Fruit fly (Drosophila melanogaster) whole organism, prepupa: Measurements from ENCODE around the gene CG31463.

Experiments
- CG10631 ChIP-seq: fragments of 200-800 bp; sonication (Bioruptor generic); optimal IDR thresholded peaks from 2 replicates; lab custom pipeline; 2016; ENCODE audit warnings: missing biosample characterization, missing genetic modification characterization
- CG11294 ChIP-seq: fragments of 200-800 bp; sonication (Bioruptor generic); IDR thresholded peaks from 2 replicates; pipeline ENCODE4 v1.3.6; 2022; ENCODE audit warnings: missing biosample characterization, missing genetic modification characterization
- CG11762 ChIP-seq: fragments of 200-800 bp; sonication (Bioruptor generic); optimal IDR thresholded peaks from 3 replicates; lab custom pipeline; 2016; ENCODE audit warnings: missing biosample characterization, missing genetic modification characterization; ENCODE audit not compliant: insufficient read depth
- CG11902 ChIP-seq: fragments of 200-800 bp; sonication (Bioruptor generic); optimal IDR thresholded peaks from 3 replicates; lab custom pipeline; 2016; ENCODE audit warnings: missing biosample characterization, missing genetic modification characterization
- CG15336 ChIP-seq: fragments of 200-800 bp; sonication (Bioruptor generic); IDR thresholded peaks from 2 replicates; pipeline ENCODE4 v1.3.6; 2022; ENCODE audit warnings: missing biosample characterization, missing genetic modification characterization
- CG1621 ChIP-seq: fragments of 200-800 bp; sonication (Bioruptor generic); optimal IDR thresholded peaks from 3 replicates; lab custom pipeline; 2018; ENCODE audit warnings: missing biosample characterization, mild to moderate bottlenecking, missing genetic modification characterization
- CG31627 ChIP-seq: fragments of 200-800 bp; sonication (Bioruptor generic); optimal IDR thresholded peaks from 3 replicates; lab custom pipeline; 2016; ENCODE audit warnings: missing biosample characterization, missing genetic modification characterization
- CG32006 ChIP-seq: fragments of 200-800 bp; sonication (Bioruptor generic); optimal IDR thresholded peaks from 3 replicates; lab custom pipeline; 2017; ENCODE audit warnings: missing biosample characterization, mild to moderate bottlenecking, missing genetic modification characterization
- CG3919 ChIP-seq: fragments of 200-800 bp; sonication (Bioruptor generic); optimal IDR thresholded peaks from 3 replicates; lab custom pipeline; 2016; ENCODE audit warnings: missing biosample characterization, missing genetic modification characterization
- CG6163 ChIP-seq: fragments of 200-800 bp; sonication (Bioruptor generic); IDR thresholded peaks from 3 replicates; pipeline ENCODE4 v1.3.6; 2022; ENCODE audit warnings: missing biosample characterization, missing genetic modification characterization
- CG6276 ChIP-seq: fragments of 200-800 bp; sonication (Bioruptor generic); optimal IDR thresholded peaks from 2 replicates; lab custom pipeline; 2017; ENCODE audit warnings: missing biosample characterization, mild to moderate bottlenecking, missing genetic modification characterization
- CG6792 ChIP-seq: fragments of 200-800 bp; sonication (Bioruptor generic); optimal IDR thresholded peaks from 3 replicates; lab custom pipeline; 2016; ENCODE audit warnings: missing biosample characterization, missing genetic modification characterization
- CG6808 ChIP-seq: fragments of 200-800 bp; sonication (Bioruptor generic); optimal IDR thresholded peaks from 3 replicates; lab custom pipeline; 2017; ENCODE audit warnings: missing biosample characterization, missing genetic modification characterization, mild to moderate bottlenecking, moderate library complexity, missing genetic modification reagents
- CG8119 ChIP-seq: fragments of 200-800 bp; sonication (Bioruptor generic); IDR thresholded peaks from 3 replicates; pipeline ENCODE4 v1.3.6; 2022; ENCODE audit warnings: missing biosample characterization, missing genetic modification characterization
- CG8319 ChIP-seq: fragments of 200-800 bp; sonication (Bioruptor generic); optimal IDR thresholded peaks from 3 replicates; lab custom pipeline; 2016; ENCODE audit warnings: missing biosample characterization, missing genetic modification characterization
- CG9139 ChIP-seq: fragments of 200-800 bp; sonication (Bioruptor generic); optimal IDR thresholded peaks from 3 replicates; lab custom pipeline; 2017; ENCODE audit warnings: missing biosample characterization, mild to moderate bottlenecking, missing genetic modification characterization
- Eip75B ChIP-seq: fragments of 200-800 bp; sonication (Bioruptor generic); optimal IDR thresholded peaks from 3 replicates; lab custom pipeline; 2016; ENCODE audit warnings: missing biosample characterization, missing genetic modification characterization
- Eip78C ChIP-seq: fragments of 200-800 bp; sonication (Bioruptor generic); peaks from one replicate; lab custom pipeline; 2016; ENCODE audit warnings: missing biosample characterization, missing genetic modification characterization
- Ets96B ChIP-seq: fragments of 200-800 bp; optimal IDR thresholded peaks from 2 replicates; lab custom pipeline; 2019; ENCODE audit warnings: missing biosample characterization, mild to moderate bottlenecking, missing genetic modification characterization, moderate library complexity
- Hr39 ChIP-seq: fragments of 200-800 bp; sonication (Bioruptor generic); optimal IDR thresholded peaks from 2 replicates; lab custom pipeline; 2016; ENCODE audit warnings: missing biosample characterization, missing genetic modification characterization
- Hr4 ChIP-seq: fragments of 200-800 bp; sonication (Bioruptor generic); optimal IDR thresholded peaks from 3 replicates; lab custom pipeline; 2016; ENCODE audit warnings: missing biosample characterization, missing genetic modification characterization
- Lpt ChIP-seq: fragments of 200-800 bp; sonication (Bioruptor generic); optimal IDR thresholded peaks from 3 replicates; lab custom pipeline; 2016; ENCODE audit warnings: missing biosample characterization, missing genetic modification characterization
- OdsH ChIP-seq: fragments of 200-800 bp; sonication (Bioruptor generic); optimal IDR thresholded peaks from 3 replicates; lab custom pipeline; 2016; ENCODE audit warnings: missing biosample characterization, missing genetic modification characterization
- Smox ChIP-seq: fragments of 200-800 bp; sonication (Bioruptor generic); optimal IDR thresholded peaks from 3 replicates; lab custom pipeline; 2016; ENCODE audit warnings: missing biosample characterization, missing genetic modification characterization
- Sox102F ChIP-seq: fragments of 200-800 bp; sonication (Bioruptor generic); optimal IDR thresholded peaks from 2 replicates; lab custom pipeline; 2016; ENCODE audit warnings: missing biosample characterization, mild to moderate bottlenecking, missing genetic modification characterization
- Sox15 ChIP-seq: fragments of 200-800 bp; sonication (Bioruptor generic); optimal IDR thresholded peaks from 3 replicates; lab custom pipeline; 2016; ENCODE audit warnings: missing biosample characterization, missing genetic modification characterization
- acj6 ChIP-seq: fragments of 200-800 bp; sonication (Bioruptor generic); optimal IDR thresholded peaks from 3 replicates; lab custom pipeline; 2016; ENCODE audit warnings: missing biosample characterization, missing genetic modification characterization
- cyc ChIP-seq: fragments of 200-800 bp; sonication (Bioruptor generic); optimal IDR thresholded peaks from 3 replicates; lab custom pipeline; 2016; ENCODE audit warnings: missing biosample characterization, missing genetic modification characterization
- dac ChIP-seq: fragments of 200-800 bp; sonication (Bioruptor generic); optimal IDR thresholded peaks from 2 replicates; lab custom pipeline; 2017; ENCODE audit warnings: missing biosample characterization, mild to moderate bottlenecking, missing genetic modification characterization
- dsx ChIP-seq: fragments of 200-800 bp; optimal IDR thresholded peaks from 3 replicates; lab custom pipeline; 2019; ENCODE audit warnings: missing biosample characterization, mild to moderate bottlenecking, missing genetic modification characterization, moderate library complexity; ENCODE audit not compliant: poor library complexity, severe bottlenecking
- esn ChIP-seq: fragments of 200-800 bp; sonication (Bioruptor generic); optimal IDR thresholded peaks from 2 replicates; lab custom pipeline; 2016; ENCODE audit warnings: missing biosample characterization, mild to moderate bottlenecking, missing genetic modification characterization, moderate library complexity
- fd85E ChIP-seq: fragments of 200-800 bp; sonication (Bioruptor generic); optimal IDR thresholded peaks from 3 replicates; lab custom pipeline; 2016; ENCODE audit warnings: missing biosample characterization, missing genetic modification characterization
- lz ChIP-seq: fragments of 200-800 bp; sonication (Bioruptor generic); optimal IDR thresholded peaks from 3 replicates; lab custom pipeline; 2016; ENCODE audit warnings: missing biosample characterization, missing genetic modification characterization
- net ChIP-seq: fragments of 200-800 bp; sonication (Bioruptor generic); optimal IDR thresholded peaks from 3 replicates; lab custom pipeline; 2016; ENCODE audit warnings: missing biosample characterization, missing genetic modification characterization
- salr ChIP-seq, 2 experiments: fragments of 200-800 bp; sonication (Bioruptor generic); optimal IDR thresholded peaks; 3 replicates each; lab custom pipeline; 2016 to 2018; ENCODE audit warnings: missing biosample characterization in 2 of 2, missing genetic modification characterization in 2 of 2, mild to moderate bottlenecking in 1 of 2
- spab ChIP-seq: fragments of 200-800 bp; sonication (Bioruptor generic); optimal IDR thresholded peaks from 2 replicates; lab custom pipeline; 2017; ENCODE audit warnings: missing biosample characterization, mild to moderate bottlenecking, missing genetic modification characterization, missing genetic modification reagents
- ss ChIP-seq, 2 experiments: fragments of 200-800 bp; sonication (Bioruptor generic); optimal IDR thresholded peaks; 2 replicates in 1 of 2; 3 replicates in 1 of 2; lab custom pipeline; 2017 to 2018; ENCODE audit warnings: mild to moderate bottlenecking in 2 of 2, missing biosample characterization in 2 of 2, missing genetic modification characterization in 2 of 2, moderate library complexity in 1 of 2
- svp ChIP-seq: fragments of 200-800 bp; sonication (Bioruptor generic); peaks from one replicate; lab custom pipeline; 2016; ENCODE audit warnings: missing biosample characterization, missing genetic modification characterization
- topi ChIP-seq: fragments of 200-800 bp; sonication (Bioruptor generic); optimal IDR thresholded peaks from 3 replicates; lab custom pipeline; 2016; ENCODE audit warnings: missing biosample characterization, missing genetic modification characterization

Gene CG31463

dm6 chr3R:8272573-8273165 is 19.5 kb upstream of the CG31463 start (continued):
- peak; percentile 75 for TF ChIP-seq Sox102F
- no peak for TF ChIP-seq spab (GFP tag; lab: Kevin White, UChicago)
- TF ChIP-seq Hr4 (GFP tag; lab: Kevin White, UChicago) = no peak
- no peak for TF ChIP-seq CG1621 (tag; lab: Kevin White, UChicago)
- TF ChIP-seq fd85E (GFP tag; lab: Kevin White, UChicago) = no peak
- no peak for TF ChIP-seq acj6 (GFP tag; lab: Kevin White, UChicago)
- TF ChIP-seq CG15336 = no peak
- no peak for TF ChIP-seq CG10631
- peak; percentile 65 for TF ChIP-seq lz
- peak; percentile 74 for TF ChIP-seq cyc (GFP tag; lab: Kevin White, UChicago)
- no peak for TF ChIP-seq CG11902
- no peak for TF ChIP-seq salr (GFP tag; optimal IDR thresholded peaks at IDR 0.05; lab: Kevin White, UChicago)
- TF ChIP-seq CG11762 (GFP tag; lab: Kevin White, UChicago) = no peak
- TF ChIP-seq Hr39 = peak; percentile 69
- TF ChIP-seq dsx = no peak
- no peak for TF ChIP-seq net
- peak; percentile 73 for TF ChIP-seq Smox (GFP tag; lab: Kevin White, UChicago)
- TF ChIP-seq CG3919 = no peak

- TF ChIP-seq acj6 (GFP tag; lab: Kevin White, UChicago) = no peak
- no peak for TF ChIP-seq CG3919
- no peak for TF ChIP-seq Smox (GFP tag; lab: Kevin White, UChicago)
- TF ChIP-seq CG8319 (GFP tag; lab: Kevin White, UChicago) = no peak
- TF ChIP-seq topi (GFP tag; lab: Kevin White, UChicago) = no peak
- no peak for TF ChIP-seq CG9139 (GFP tag; lab: Kevin White, UChicago)
- no peak for TF ChIP-seq Hr39
- TF ChIP-seq Ets96B (tag; lab: Kevin White, UChicago) = no peak
- no peak for TF ChIP-seq CG31627 (GFP tag; lab: Kevin White, UChicago)
- no peak for TF ChIP-seq CG6792
- TF ChIP-seq CG8119 (GFP tag; lab: Robert Waterston, UW) = no peak
- no peak for TF ChIP-seq Eip75B
- no peak for TF ChIP-seq ss (GFP tag; optimal IDR thresholded peaks at IDR 0.05; lab: Kevin White, UChicago)
- no peak for TF ChIP-seq dac
Measured at dm6 chr3R:8275031-8275430, 17.1 kb upstream of the CG31463 start.

dm6 chr3R:8277494-8278293 is 14.4 kb upstream of the CG31463 start, which contains the start of gene ato:
Gene ato (plus strand): TSS chr3R:8278052.
- TF ChIP-seq ss (GFP tag; optimal IDR thresholded peaks at IDR 0.05; lab: Kevin White, UChicago) = peak in 1 of 2 experiments; percentile 5
- no peak for TF ChIP-seq CG3919
- no peak for TF ChIP-seq CG11294
- TF ChIP-seq lz = no peak
- no peak for TF ChIP-seq dsx
- TF ChIP-seq Ets96B (tag; lab: Kevin White, UChicago) = no peak
- TF ChIP-seq OdsH = no peak
- TF ChIP-seq CG6163 (GFP tag; lab: Robert Waterston, UW) = 0 out of 3 replicates have a peak, but pooled peaks have one; percentile 18
- TF ChIP-seq, all 60 proteins: peak for 2

dm6 chr3R:8279970-8280369 is 12.2 kb upstream of the CG31463 start:
- TF ChIP-seq CG6276 (GFP tag; lab: Kevin White, UChicago) (no peak), Eip75B (no peak), CG32006 (no peak), ss (GFP tag; optimal IDR thresholded peaks at IDR 0.05; lab: Kevin White, UChicago) (no peak), Eip78C (GFP tag; lab: Kevin White, UChicago) (peak; percentile 38), Lpt (GFP tag; lab: Kevin White, UChicago) (no peak), CG6808 (GFP tag; lab: Kevin White, UChicago) (no peak), Sox15 (no peak), CG1621 (tag; lab: Kevin White, UChicago) (no peak), spab (GFP tag; lab: Kevin White, UChicago) (no peak), svp (GFP tag; lab: Kevin White, UChicago) (peak; percentile 93), esn (peak; percentile 16), Ets96B (tag; lab: Kevin White, UChicago) (no peak), cyc (GFP tag; lab: Kevin White, UChicago) (no peak)
